Worm (Caenorhabditis elegans) whole organism, L2 larva: Measurements from ENCODE around the gene nhr-189.

Experiments
- ama-1 ChIP-seq: fragments of 150-350 bp; optimal IDR thresholded peaks from 2 replicates; lab custom pipeline; 2018; ENCODE audit warnings: inconsistent platforms
- elt-3 ChIP-seq: sonication (generic microtip); optimal IDR thresholded peaks from 2 replicates; lab custom pipeline; 2017; ENCODE audit warnings: missing biosample characterization, missing genetic modification characterization
- nhr-21 ChIP-seq: fragments of 150-350 bp; optimal IDR thresholded peaks from 2 replicates; lab custom pipeline; 2014; ENCODE audit warnings: missing biosample characterization, missing genetic modification characterization
- snpc-4 ChIP-seq: fragments of 150-350 bp; optimal IDR thresholded peaks from 2 replicates; lab custom pipeline; 2014; ENCODE audit warnings: missing biosample characterization, missing genetic modification characterization
- unc-39 ChIP-seq: fragments of 150-350 bp; optimal IDR thresholded peaks from 2 replicates; lab custom pipeline; 2014; ENCODE audit warnings: missing biosample characterization, missing genetic modification characterization

ce11 chrV:3847268-3847667, 12.8 kb downstream of the nhr-189 start, which contains the start of gene nhr-185:
- TF ChIP-seq unc-39 (tag; lab: Kevin White, UChicago) (no peak), snpc-4 (tag; lab: Kevin White, UChicago) (no peak), ama-1 (lab: Kevin White, UChicago) (no peak), elt-3 (tag; lab: Kevin White, UChicago) (no peak), nhr-21 (tag; lab: Kevin White, UChicago) (no peak)
